Fruit fly (Drosophila melanogaster): ENCODE measurements around the gene CG10514.

Gene CG10514

dm6 chr3R:25289589-25289988 is 9.9 kb upstream of the CG10514 start, which contains the start of gene CG11893:
Gene CG11893, plus strand, starts transcription at chr3R:25289889.
- TF ChIP-seq Rel (GFP tag; optimal IDR thresholded peaks at IDR 0.05) (no peak), Rel (tag; optimal IDR thresholded peaks at IDR 0.05) (no peak), pan (optimal IDR thresholded peaks at IDR 0.05) (no peak), usp (GFP tag; optimal IDR thresholded peaks at IDR 0.05) (no peak), h (GFP tag; optimal IDR thresholded peaks at IDR 0.05) (no peak), Abd-B (GFP tag; optimal IDR thresholded peaks at IDR 0.05) (no peak), fru (GFP tag; optimal IDR thresholded peaks at IDR 0.05) (no peak), jim (GFP tag; optimal IDR thresholded peaks at IDR 0.05) (no peak), lola (GFP tag; optimal IDR thresholded peaks at IDR 0.05) (no peak), br (GFP tag; optimal IDR thresholded peaks at IDR 0.05) (no peak), tai (GFP tag; optimal IDR thresholded peaks at IDR 0.05) (no peak), Myc (optimal IDR thresholded peaks at IDR 0.05) (no peak), sv (GFP tag; optimal IDR thresholded peaks at IDR 0.05) (no peak), brk (GFP tag; optimal IDR thresholded peaks at IDR 0.05) (no peak), Jra (GFP tag; optimal IDR thresholded peaks at IDR 0.05) (no peak), Hnf4 (GFP tag; optimal IDR thresholded peaks at IDR 0.05) (no peak), CrebA (GFP tag; optimal IDR thresholded peaks at IDR 0.05; ENCODE audit: borderline replicate concordance) (no peak), Sp1 (GFP tag; optimal IDR thresholded peaks at IDR 0.05) (no peak), Dfd (GFP tag; optimal IDR thresholded peaks at IDR 0.05) (no peak), sage (GFP tag; optimal IDR thresholded peaks at IDR 0.05) (no peak), rgr (GFP tag; optimal IDR thresholded peaks at IDR 0.05) (no peak)

dm6 chr3R:25287128-25287527 is 7.5 kb upstream of the CG10514 start, which contains the start of gene CG13658:
Gene CG13658, plus strand, starts transcription at chr3R:25287474.
- TF ChIP-seq h (GFP tag; optimal IDR thresholded peaks at IDR 0.05) (no peak), Dfd (GFP tag; optimal IDR thresholded peaks at IDR 0.05) (no peak), jim (GFP tag; optimal IDR thresholded peaks at IDR 0.05) (no peak)

dm6 chr3R:25285173-25285572 is 5.5 kb upstream of the CG10514 start, which contains the start of gene CG31104:
Gene CG31104, plus strand, starts transcription at chr3R:25285473.
- TF ChIP-seq pan (optimal IDR thresholded peaks at IDR 0.05) (no peak), foxo (GFP tag; optimal IDR thresholded peaks at IDR 0.05) (no peak), brk (GFP tag; optimal IDR thresholded peaks at IDR 0.05) (no peak), br (GFP tag; optimal IDR thresholded peaks at IDR 0.05) (no peak), jim (GFP tag; optimal IDR thresholded peaks at IDR 0.05) (no peak), Sp1 (GFP tag; optimal IDR thresholded peaks at IDR 0.05) (no peak), OdsH (GFP tag; optimal IDR thresholded peaks at IDR 0.05) (no peak), Vsx2 (GFP tag; optimal IDR thresholded peaks at IDR 0.05; ENCODE audit: partially characterized antibody) (no peak), N (GFP tag; optimal IDR thresholded peaks at IDR 0.05) (no peak), Dfd (GFP tag; optimal IDR thresholded peaks at IDR 0.05) (no peak), Hnf4 (GFP tag; optimal IDR thresholded peaks at IDR 0.05) (no peak), tai (GFP tag; optimal IDR thresholded peaks at IDR 0.05) (no peak), fru (GFP tag; optimal IDR thresholded peaks at IDR 0.05) (no peak)

dm6 chr3R:25283209-25283670 is 3.6 kb upstream of the CG10514 start, which contains the start of gene CG31300:
Gene CG31300, plus strand, starts transcription at chr3R:25283620.
- TF ChIP-seq jim (GFP tag; optimal IDR thresholded peaks at IDR 0.05) = no peak
- TF ChIP-seq sage (GFP tag; optimal IDR thresholded peaks at IDR 0.05) = no peak
- TF ChIP-seq h (GFP tag; optimal IDR thresholded peaks at IDR 0.05) = no peak
- TF ChIP-seq Vsx2 (GFP tag; optimal IDR thresholded peaks at IDR 0.05; ENCODE audit: partially characterized antibody) = no peak
- no peak for TF ChIP-seq CrebA (GFP tag; optimal IDR thresholded peaks at IDR 0.05; ENCODE audit: borderline replicate concordance)
- no peak for TF ChIP-seq CG9705 (GFP tag; optimal IDR thresholded peaks at IDR 0.05)
- no peak for TF ChIP-seq pan (optimal IDR thresholded peaks at IDR 0.05)
- no peak for TF ChIP-seq Jra (GFP tag; optimal IDR thresholded peaks at IDR 0.05)
- TF ChIP-seq tai (GFP tag; optimal IDR thresholded peaks at IDR 0.05) = no peak
- TF ChIP-seq OdsH (GFP tag; optimal IDR thresholded peaks at IDR 0.05) = no peak
- TF ChIP-seq Mio (GFP tag; optimal IDR thresholded peaks at IDR 0.05) = no peak
- no peak for TF ChIP-seq br (GFP tag; optimal IDR thresholded peaks at IDR 0.05)
- TF ChIP-seq ey (GFP tag; optimal IDR thresholded peaks at IDR 0.05) = no peak
- TF ChIP-seq HLH106 (tag; optimal IDR thresholded peaks at IDR 0.05) = no peak
- no peak for TF ChIP-seq Myc (optimal IDR thresholded peaks at IDR 0.05)
- no peak for TF ChIP-seq dmrt93B (GFP tag; optimal IDR thresholded peaks at IDR 0.05)

dm6 chr3R:25281165-25281564 is 1.5 kb upstream of the CG10514 start, which contains the start of gene CG11892:
Gene CG11892, plus strand, starts transcription at chr3R:25281548.
- peak; percentile 24 for TF ChIP-seq Hnf4 (GFP tag; optimal IDR thresholded peaks at IDR 0.05)
- no peak for TF ChIP-seq Dfd (GFP tag; optimal IDR thresholded peaks at IDR 0.05)
- TF ChIP-seq OdsH (GFP tag; optimal IDR thresholded peaks at IDR 0.05) = peak; percentile 47
- peak; percentile 50 for TF ChIP-seq fru (GFP tag; optimal IDR thresholded peaks at IDR 0.05)
- TF ChIP-seq Mio (GFP tag; optimal IDR thresholded peaks at IDR 0.05) = no peak
- TF ChIP-seq dl (GFP tag; optimal IDR thresholded peaks at IDR 0.05; ENCODE audit: insufficient read depth in 1 of 2, partially characterized antibody in 2 of 2) = no peak
- peak; percentile 51 for TF ChIP-seq Hr83 (GFP tag; optimal IDR thresholded peaks at IDR 0.05; ENCODE audit: poor library complexity, severe bottlenecking)
- peak; percentile 57 for TF ChIP-seq br (GFP tag; optimal IDR thresholded peaks at IDR 0.05)
- TF ChIP-seq dsf (GFP tag; optimal IDR thresholded peaks at IDR 0.05; ENCODE audit: borderline replicate concordance) = no peak
- no peak for TF ChIP-seq Jra (GFP tag; optimal IDR thresholded peaks at IDR 0.05)
- TF ChIP-seq rgr (GFP tag; optimal IDR thresholded peaks at IDR 0.05) = peak; percentile 36
- no peak for TF ChIP-seq ey (GFP tag; optimal IDR thresholded peaks at IDR 0.05)
- no peak for TF ChIP-seq dmrt93B (GFP tag; optimal IDR thresholded peaks at IDR 0.05)
- no peak for TF ChIP-seq woc (GFP tag; optimal IDR thresholded peaks at IDR 0.05)
- peak; percentile 55 for TF ChIP-seq Sp1 (GFP tag; optimal IDR thresholded peaks at IDR 0.05)
